Fruit fly (Drosophila melanogaster): ENCODE measurements around the gene RpL17.

Gene RpL17

dm6 chrX:6732115-6732514, 11.9 kb downstream of the RpL17 start:
- TF ChIP-seq CG3838 (GFP tag; optimal IDR thresholded peaks at IDR 0.05): peak; percentile 94
- TF ChIP-seq CG11504 (tag; optimal IDR thresholded peaks at IDR 0.05): peak; percentile 53

- TF ChIP-seq Oaz (GFP tag; IDR thresholded peaks at IDR 0.05) (no peak), zfh2 (GFP tag; optimal IDR thresholded peaks at IDR 0.05) (no peak), scrt (GFP tag; optimal IDR thresholded peaks at IDR 0.05) (no peak), cg (GFP tag; optimal IDR thresholded peaks at IDR 0.05) (no peak), Drgx (GFP tag; IDR thresholded peaks at IDR 0.05) (peak; percentile 82), Dbx (GFP tag; IDR thresholded peaks at IDR 0.05) (no peak), CG10543 (GFP tag; optimal IDR thresholded peaks at IDR 0.05) (peak; percentile 23), Dfd (GFP tag; optimal IDR thresholded peaks at IDR 0.05) (no peak), hth (optimal IDR thresholded peaks at IDR 0.05) (no peak), NfI (GFP tag; optimal IDR thresholded peaks at IDR 0.05) (no peak), Trl (optimal IDR thresholded peaks at IDR 0.05) (peak in 1 of 2 experiments; percentile 12), Trl (GFP tag; optimal IDR thresholded peaks at IDR 0.05) (no peak), Deaf1 (tag; optimal IDR thresholded peaks at IDR 0.05) (peak; percentile 55), CG34376 (GFP tag; optimal IDR thresholded peaks at IDR 0.05) (peak; percentile 15), CG14667 (GFP tag; IDR thresholded peaks at IDR 0.05) (no peak), Ravus (GFP tag; IDR thresholded peaks at IDR 0.05) (no peak), nerfin-2 (GFP tag; IDR thresholded peaks at IDR 0.05; ENCODE audit: partially characterized antibody) (no peak), nom (GFP tag; optimal IDR thresholded peaks at IDR 0.05) (peak; percentile 75), Hr39 (optimal IDR thresholded peaks at IDR 0.05) (no peak), CG18011 (GFP tag; optimal IDR thresholded peaks at IDR 0.05) (no peak), Hand (GFP tag; optimal IDR thresholded peaks at IDR 0.05) (no peak), CG30403 (GFP tag; optimal IDR thresholded peaks at IDR 0.05) (no peak), lola (GFP tag; optimal IDR thresholded peaks at IDR 0.05) (no peak), lbe (GFP tag; optimal IDR thresholded peaks at IDR 0.05) (no peak), Nf-YC (tag; optimal IDR thresholded peaks at IDR 0.05) (no peak), HHEX (GFP tag; optimal IDR thresholded peaks at IDR 0.05) (no peak), bsh (GFP tag; optimal IDR thresholded peaks at IDR 0.05) (peak in 1 of 2 experiments; percentile 74), CG15479 (GFP tag; optimal IDR thresholded peaks at IDR 0.05) (peak; percentile 30), run (tag; optimal IDR thresholded peaks at IDR 0.05) (no peak), kay (GFP tag; optimal IDR thresholded peaks at IDR 0.05) (no peak), CG17359 (tag; optimal IDR thresholded peaks at IDR 0.05) (no peak), CG6175 (GFP tag; IDR thresholded peaks at IDR 0.05) (peak; percentile 72; the same call in 2 of the 3 replicates), Aef1 (GFP tag; IDR thresholded peaks at IDR 0.05) (no peak)
Observed at dm6 chrX:6730600-6731259, 13.3 kb downstream of the RpL17 start.

dm6 chrX:6728597-6729158, 15.4 kb downstream of the RpL17 start:
- TF ChIP-seq CG18476 (GFP tag; optimal IDR thresholded peaks at IDR 0.05): no peak
- TF ChIP-seq fd3F (GFP tag; optimal IDR thresholded peaks at IDR 0.05): no peak
- TF ChIP-seq NC2α (GFP tag; optimal IDR thresholded peaks at IDR 0.05): no peak
- TF ChIP-seq gce (GFP tag; IDR thresholded peaks at IDR 0.05): no peak
- no peak for TF ChIP-seq BEAF-32 (GFP tag; optimal IDR thresholded peaks at IDR 0.05)
- TF ChIP-seq CG4730 (GFP tag; IDR thresholded peaks at IDR 0.05): no peak
- TF ChIP-seq CG11504 (tag; optimal IDR thresholded peaks at IDR 0.05): no peak
- no peak for TF ChIP-seq sna (GFP tag; IDR thresholded peaks at IDR 0.05; ENCODE audit: partially characterized antibody)
- TF ChIP-seq chn (GFP tag; optimal IDR thresholded peaks at IDR 0.05): no peak
- peak; percentile 13 to 27 for TF ChIP-seq tll (GFP tag; optimal IDR thresholded peaks at IDR 0.05)
- TF ChIP-seq Ets65A (GFP tag): peak; percentile 67
- no peak for TF ChIP-seq klu (GFP tag; IDR thresholded peaks at IDR 0.05)
- peak; percentile 100 for TF ChIP-seq CG8290 (GFP tag; optimal IDR thresholded peaks at IDR 0.05)
- no peak for TF ChIP-seq CG8290 (tag; optimal IDR thresholded peaks at IDR 0.05)
- no peak for TF ChIP-seq CG18619 (GFP tag; optimal IDR thresholded peaks at IDR 0.05)
- TF ChIP-seq hbn (GFP tag; IDR thresholded peaks at IDR 0.05; ENCODE audit: partially characterized antibody): no peak

All from whole organism, embryonic.